Fruit fly (Drosophila melanogaster) whole organism, larva: ENCODE measurements around the gene CkIIalpha-i3.

Experiments used
- noc ChIP-seq: fragments of 200-800 bp; sonication (Bioruptor generic); optimal IDR thresholded peaks from 3 replicates; lab custom pipeline; 2019; ENCODE audit warnings: missing biosample characterization, mild to moderate bottlenecking, missing genetic modification characterization, moderate library complexity

Gene CkIIalpha-i3

dm6 chr3L:711839-712553 lies 1.6 kb upstream of the CkIIalpha-i3 start, which contains the start of gene CG13896:
TSS of gene CG13896 (minus strand) at chr3L:711850.
- peak; percentile 5 for TF ChIP-seq noc

dm6 chr3L:709882-710281 lies 525 bp downstream of the CkIIalpha-i3 start:
- TF ChIP-seq noc, result no peak

dm6 chr3L:707992-708489 lies 2.4 kb downstream of the CkIIalpha-i3 start, which contains the start of gene CG13895:
TSS of gene CG13895 (minus strand) at chr3L:708205.
- no peak for TF ChIP-seq noc

- TF ChIP-seq noc, result no peak
These were observed 5.5 kb downstream of the CkIIalpha-i3 start for dm6 chr3L:704661-705543.

dm6 chr3L:703160-703793 lies 7.1 kb downstream of the CkIIalpha-i3 start:
- TF ChIP-seq noc, result no peak

- no peak for TF ChIP-seq noc
These were observed 8.4 kb downstream of the CkIIalpha-i3 start for dm6 chr3L:701798-702635.

dm6 chr3L:700160-700917 lies 10.1 kb downstream of the CkIIalpha-i3 start:
- peak; percentile 43 for TF ChIP-seq noc

- no peak for TF ChIP-seq noc
These were observed 10.8 kb downstream of the CkIIalpha-i3 start for dm6 chr3L:699368-700150.

dm6 chr3L:698748-699367 lies 11.5 kb downstream of the CkIIalpha-i3 start, which contains the start of gene CG13894:
TSS of gene CG13894 (minus strand) at chr3L:699144.
- TF ChIP-seq noc, result no peak

- TF ChIP-seq noc, result no peak
These were observed 12.7 kb downstream of the CkIIalpha-i3 start for dm6 chr3L:697724-698123.

- no peak for TF ChIP-seq noc
These were observed 13.4 kb downstream of the CkIIalpha-i3 start for dm6 chr3L:697055-697427.

- peak; percentile 85 for TF ChIP-seq noc
These were observed 13.9 kb downstream of the CkIIalpha-i3 start for dm6 chr3L:696404-697054.

- TF ChIP-seq noc, result no peak
These were observed 14.9 kb downstream of the CkIIalpha-i3 start for dm6 chr3L:695510-695909.
